Worm (Caenorhabditis elegans) whole organism, early embryonic: ENCODE results near the gene srz-10.
"Not testable (repeated sequence)": the region's sequence is repeated elsewhere in the genome, so short reads cannot be mapped to it uniquely, and the experiment has no call there.

ENCODE experiments used
- B0310.2 ChIP-seq: sonication (generic microtip); optimal IDR thresholded peaks from 2 replicates; lab custom pipeline; 2016; ENCODE audit warnings: mild to moderate bottlenecking, missing genetic modification characterization, missing compliant biosample characterization
- F13C5.2 ChIP-seq: sonication (generic microtip); optimal IDR thresholded peaks from 2 replicates; lab custom pipeline; 2017; ENCODE audit warnings: mild to moderate bottlenecking, missing genetic modification characterization, inconsistent platforms, missing compliant biosample characterization
- aly-1 ChIP-seq: sonication (generic microtip); optimal IDR thresholded peaks from 2 replicates; lab custom pipeline; 2016; ENCODE audit warnings: missing genetic modification characterization, missing compliant biosample characterization
- ama-1 ChIP-seq: fragments of 150-350 bp; optimal IDR thresholded peaks from 2 replicates; lab custom pipeline; 2014
- ceh-13 ChIP-seq: fragments of 200-800 bp; sonication (Bioruptor generic); optimal IDR thresholded peaks from 2 replicates; lab custom pipeline; 2018; ENCODE audit warnings: mild to moderate bottlenecking, missing genetic modification characterization, missing compliant biosample characterization
- ceh-36 ChIP-seq: sonication (generic microtip); optimal IDR thresholded peaks from 2 replicates; lab custom pipeline; 2016; ENCODE audit warnings: missing genetic modification characterization, inconsistent platforms, missing compliant biosample characterization
- ets-7 ChIP-seq: sonication (generic microtip); optimal IDR thresholded peaks from 2 replicates; lab custom pipeline; 2016; ENCODE audit warnings: missing genotype, missing genetic modification characterization, missing compliant biosample characterization
- flt-1 ChIP-seq: fragments of 200-800 bp; sonication (Bioruptor generic); IDR thresholded peaks from 2 replicates; pipeline ENCODE4 v1.3.6; 2022; ENCODE audit warnings: missing genetic modification characterization, missing compliant biosample characterization
- hmbx-1 ChIP-seq: sonication (generic microtip); optimal IDR thresholded peaks from 2 replicates; lab custom pipeline; 2016; ENCODE audit warnings: mild to moderate bottlenecking, missing genetic modification characterization, missing compliant biosample characterization
- hmg-4 ChIP-seq: fragments of 200-800 bp; sonication (Bioruptor generic); optimal IDR thresholded peaks from 2 replicates; lab custom pipeline; 2018; ENCODE audit warnings: mild to moderate bottlenecking, missing genetic modification characterization, missing compliant biosample characterization
- hnd-1 ChIP-seq: sonication (generic microtip); optimal IDR thresholded peaks from 2 replicates; lab custom pipeline; 2016; ENCODE audit warnings: missing genetic modification characterization, missing compliant biosample characterization
- pes-1 ChIP-seq: fragments of 200-800 bp; sonication (Bioruptor generic); IDR thresholded peaks from 2 replicates; pipeline ENCODE4 v1.3.6; 2022; ENCODE audit warnings: missing genetic modification reagents, missing genetic modification characterization, missing compliant biosample characterization
- scrt-1 ChIP-seq: fragments of 200-800 bp; sonication (Bioruptor generic); IDR thresholded peaks from 2 replicates; pipeline ENCODE4 v1.3.6; 2022; ENCODE audit warnings: missing genetic modification characterization, missing compliant biosample characterization
- sea-1 ChIP-seq: fragments of 200-800 bp; sonication (Bioruptor generic); conservative IDR thresholded peaks from 2 replicates; pipeline ENCODE4 v1.3.6; 2022; ENCODE audit warnings: missing genetic modification characterization, missing compliant biosample characterization
- tbx-11 ChIP-seq: fragments of 200-800 bp; sonication (Bioruptor generic); IDR thresholded peaks from 2 replicates; pipeline ENCODE4 v1.3.6; 2022; ENCODE audit warnings: missing genetic modification characterization, missing compliant biosample characterization
- tbx-37 ChIP-seq: fragments of 200-800 bp; sonication (Bioruptor generic); conservative IDR thresholded peaks from 2 replicates; pipeline ENCODE4 v1.3.6; 2022; ENCODE audit warnings: missing genetic modification reagents, missing genetic modification characterization, missing compliant biosample characterization
- tra-4 ChIP-seq: sonication (generic microtip); optimal IDR thresholded peaks from 2 replicates; lab custom pipeline; 2017; ENCODE audit warnings: missing genetic modification characterization, missing compliant biosample characterization

Gene srz-10

DNA sequence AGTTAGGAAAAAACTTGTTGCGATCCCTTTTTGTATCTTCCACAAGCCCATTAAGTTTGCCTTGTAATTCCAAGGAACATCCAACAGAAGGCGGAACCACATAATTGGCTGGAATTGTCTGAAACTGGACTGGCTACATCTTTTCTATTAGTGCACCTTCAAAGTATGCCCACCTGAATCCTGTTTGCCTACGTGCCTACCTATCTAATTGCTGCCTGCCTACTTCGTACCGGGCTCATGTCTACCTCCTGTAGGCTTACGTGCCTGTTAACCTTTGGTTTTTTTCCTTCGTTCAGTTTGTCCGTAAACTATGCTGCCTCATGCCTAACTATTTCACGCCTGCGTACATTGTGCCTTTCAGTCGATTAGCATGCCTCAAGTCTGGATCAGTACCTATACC is 28.5 kb upstream of the srz-10 start, which contains the start of gene wrt-7:
TSS of gene wrt-7 (minus strand) at position 101 of the 400 bp plus-strand sequence.
- TF ChIP-seq ceh-36 (tag; lab: Kevin White, UChicago) (no peak), sea-1 (GFP tag; lab: Robert Waterston, UW) (no peak), flt-1 (GFP tag; lab: Robert Waterston, UW) (no peak), hmg-4 (no peak), B0310.2 (tag; lab: Kevin White, UChicago) (no peak), tbx-11 (GFP tag; lab: Robert Waterston, UW) (no peak), ets-7 (tag; lab: Kevin White, UChicago) (no peak), F13C5.2 (tag; lab: Kevin White, UChicago) (no peak), scrt-1 (GFP tag; lab: Robert Waterston, UW) (no peak), tra-4 (tag; lab: Kevin White, UChicago) (no peak), aly-1 (tag; lab: Kevin White, UChicago) (no peak)

- TF ChIP-seq ets-7 (tag; lab: Kevin White, UChicago) (no peak), B0310.2 (tag; lab: Kevin White, UChicago) (no peak), aly-1 (tag; lab: Kevin White, UChicago) (no peak), hnd-1 (tag; lab: Kevin White, UChicago) (no peak), ama-1 (lab: Kevin White, UChicago) (no peak), F13C5.2 (tag; lab: Kevin White, UChicago) (no peak), tbx-11 (GFP tag; lab: Robert Waterston, UW) (no peak), flt-1 (GFP tag; lab: Robert Waterston, UW) (no peak), sea-1 (GFP tag; lab: Robert Waterston, UW) (no peak), ceh-36 (tag; lab: Kevin White, UChicago) (no peak), hmbx-1 (tag; lab: Kevin White, UChicago) (no peak), hmg-4 (no peak), tbx-37 (no peak), ceh-13 (GFP tag; lab: Kevin White, UChicago) (no peak)
Measured at ce11 chrV:15332851-15333250, 24.0 kb upstream of the srz-10 start, which contains the start of gene srw-113. TSS of gene srw-113 (plus strand) at chrV:15333151.

DNA sequence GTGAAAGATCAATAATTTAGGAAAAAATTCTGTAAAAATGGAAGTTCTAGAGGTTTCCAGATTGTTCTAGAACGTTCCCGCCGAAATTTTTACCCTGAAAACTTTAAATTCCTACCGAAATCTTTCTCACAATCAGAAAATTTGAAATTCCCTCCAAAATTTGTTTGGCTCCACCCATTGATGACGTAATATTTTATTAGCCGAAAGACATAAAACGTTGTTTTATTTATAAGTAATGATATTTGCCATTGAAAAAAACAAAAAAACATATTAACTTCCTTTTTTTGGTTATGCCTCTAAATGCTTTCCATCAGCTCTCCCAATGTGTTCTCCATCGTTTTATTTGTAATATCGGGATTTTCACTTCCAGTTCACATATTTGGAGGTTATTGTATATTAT is 21.4 kb upstream of the srz-10 start, which contains the start of gene srh-295:
TSS of gene srh-295 (plus strand) at position 301 of the 400 bp plus-strand sequence.
- TF ChIP-seq flt-1 (GFP tag; lab: Robert Waterston, UW), result no peak
- TF ChIP-seq sea-1 (GFP tag; lab: Robert Waterston, UW), result no peak
- no peak for TF ChIP-seq tra-4 (tag; lab: Kevin White, UChicago)
- TF ChIP-seq scrt-1 (GFP tag; lab: Robert Waterston, UW), result no peak
- no peak for TF ChIP-seq ets-7 (tag; lab: Kevin White, UChicago)
- no peak for TF ChIP-seq ama-1 (lab: Kevin White, UChicago)

- TF ChIP-seq ceh-13 (GFP tag; lab: Kevin White, UChicago) (no peak), ama-1 (lab: Kevin White, UChicago) (no peak), pes-1 (GFP tag; lab: Robert Waterston, UW) (no peak), F13C5.2 (tag; lab: Kevin White, UChicago) (no peak), tra-4 (tag; lab: Kevin White, UChicago) (no peak), ceh-36 (tag; lab: Kevin White, UChicago) (no peak), hnd-1 (tag; lab: Kevin White, UChicago) (no peak), B0310.2 (tag; lab: Kevin White, UChicago) (no peak), sea-1 (GFP tag; lab: Robert Waterston, UW) (no peak), scrt-1 (GFP tag; lab: Robert Waterston, UW) (no peak), hmbx-1 (tag; lab: Kevin White, UChicago) (no peak), tbx-11 (GFP tag; lab: Robert Waterston, UW) (no peak), hmg-4 (no peak), tbx-37 (no peak), aly-1 (tag; lab: Kevin White, UChicago) (no peak), flt-1 (GFP tag; lab: Robert Waterston, UW) (no peak), ets-7 (tag; lab: Kevin White, UChicago) (no peak)
Measured at ce11 chrV:15327745-15328447, 19.0 kb upstream of the srz-10 start, which contains the start of gene ZK1037.6. TSS of gene ZK1037.6 (minus strand) at chrV:15327795.

- no peak for TF ChIP-seq F13C5.2 (tag; lab: Kevin White, UChicago)
- TF ChIP-seq aly-1 (tag; lab: Kevin White, UChicago), result no peak
- no peak for TF ChIP-seq ceh-36 (tag; lab: Kevin White, UChicago)
- TF ChIP-seq ets-7 (tag; lab: Kevin White, UChicago), result no peak
- no peak for TF ChIP-seq hmg-4
- TF ChIP-seq tra-4 (tag; lab: Kevin White, UChicago), result no peak
- TF ChIP-seq flt-1 (GFP tag; lab: Robert Waterston, UW), result no peak
- TF ChIP-seq ceh-13 (GFP tag; lab: Kevin White, UChicago), result no peak
- no peak for TF ChIP-seq sea-1 (GFP tag; lab: Robert Waterston, UW)
- TF ChIP-seq hmbx-1 (tag; lab: Kevin White, UChicago), result no peak
- TF ChIP-seq tbx-37, result no peak
- TF ChIP-seq pes-1 (GFP tag; lab: Robert Waterston, UW), result no peak
- TF ChIP-seq ama-1 (lab: Kevin White, UChicago), result no peak
- TF ChIP-seq B0310.2 (tag; lab: Kevin White, UChicago), result no peak
- TF ChIP-seq hnd-1 (tag; lab: Kevin White, UChicago), result no peak
- no peak for TF ChIP-seq scrt-1 (GFP tag; lab: Robert Waterston, UW)
- no peak for TF ChIP-seq tbx-11 (GFP tag; lab: Robert Waterston, UW)
Measured at ce11 chrV:15323417-15323816, 14.5 kb upstream of the srz-10 start.

DNA sequence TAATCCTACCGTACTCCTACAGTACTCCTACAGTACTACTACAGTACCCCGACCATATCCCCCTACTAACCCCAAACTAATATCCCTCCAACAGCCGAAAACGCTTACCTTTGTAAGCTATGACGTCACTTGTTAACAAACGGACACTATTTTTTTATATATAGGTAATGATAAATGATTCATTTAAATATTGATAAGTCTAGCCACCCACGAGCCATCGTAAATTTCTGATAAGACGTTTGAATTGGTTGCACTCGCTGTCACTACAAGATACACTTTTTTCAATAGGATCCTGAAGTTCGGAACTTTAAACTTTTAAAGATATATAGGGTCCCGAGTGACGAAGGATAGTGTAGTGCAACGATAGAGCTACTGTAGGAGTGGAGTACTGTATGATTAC is 13.8 kb upstream of the srz-10 start, which contains the start of gene nhr-247:
TSS of gene nhr-247 (plus strand) at position 330 of the 400 bp plus-strand sequence.
- not testable (repeated sequence) for TF ChIP-seq aly-1 (tag; lab: Kevin White, UChicago); scrt-1 (GFP tag; lab: Robert Waterston, UW); hmg-4
